Fruit fly (Drosophila melanogaster) whole organism, prepupa: Measurements from ENCODE around the gene CG4053.

Experiments used
- CG10631 ChIP-seq: fragments of 200-800 bp; sonication (Bioruptor generic); optimal IDR thresholded peaks from 2 replicates; lab custom pipeline; 2016; ENCODE audit warnings: missing biosample characterization, missing genetic modification characterization
- CG10669 ChIP-seq: fragments of 200-800 bp; sonication (Bioruptor generic); optimal IDR thresholded peaks from 3 replicates; lab custom pipeline; 2018; ENCODE audit warnings: missing biosample characterization, mild to moderate bottlenecking, missing genetic modification characterization, moderate library complexity
- CG11902 ChIP-seq: fragments of 200-800 bp; sonication (Bioruptor generic); optimal IDR thresholded peaks from 3 replicates; lab custom pipeline; 2016; ENCODE audit warnings: missing biosample characterization, missing genetic modification characterization
- Hr38 ChIP-seq: sonication (Bioruptor generic); optimal IDR thresholded peaks from 2 replicates; lab custom pipeline; 2016; ENCODE audit warnings: missing biosample characterization, missing genetic modification characterization
- Lpt ChIP-seq: fragments of 200-800 bp; sonication (Bioruptor generic); optimal IDR thresholded peaks from 3 replicates; lab custom pipeline; 2016; ENCODE audit warnings: missing biosample characterization, missing genetic modification characterization
- achi ChIP-seq: fragments of 200-800 bp; sonication (Bioruptor generic); optimal IDR thresholded peaks from 3 replicates; lab custom pipeline; 2016; ENCODE audit warnings: missing biosample characterization, missing genetic modification characterization
- dac ChIP-seq: fragments of 200-800 bp; sonication (Bioruptor generic); optimal IDR thresholded peaks from 2 replicates; lab custom pipeline; 2017; ENCODE audit warnings: missing biosample characterization, mild to moderate bottlenecking, missing genetic modification characterization
- eg ChIP-seq: fragments of 200-800 bp; sonication (Bioruptor generic); IDR thresholded peaks from 3 replicates; pipeline ENCODE4 v1.3.6; 2022; ENCODE audit warnings: missing biosample characterization, missing genetic modification characterization
- esn ChIP-seq: fragments of 200-800 bp; sonication (Bioruptor generic); optimal IDR thresholded peaks from 2 replicates; lab custom pipeline; 2016; ENCODE audit warnings: missing biosample characterization, mild to moderate bottlenecking, missing genetic modification characterization, moderate library complexity
- salr ChIP-seq, 2 experiments: fragments of 200-800 bp; sonication (Bioruptor generic); optimal IDR thresholded peaks; 3 replicates each; lab custom pipeline; 2016 to 2018; ENCODE audit warnings: missing biosample characterization in 2 of 2, missing genetic modification characterization in 2 of 2, mild to moderate bottlenecking in 1 of 2

DNA sequence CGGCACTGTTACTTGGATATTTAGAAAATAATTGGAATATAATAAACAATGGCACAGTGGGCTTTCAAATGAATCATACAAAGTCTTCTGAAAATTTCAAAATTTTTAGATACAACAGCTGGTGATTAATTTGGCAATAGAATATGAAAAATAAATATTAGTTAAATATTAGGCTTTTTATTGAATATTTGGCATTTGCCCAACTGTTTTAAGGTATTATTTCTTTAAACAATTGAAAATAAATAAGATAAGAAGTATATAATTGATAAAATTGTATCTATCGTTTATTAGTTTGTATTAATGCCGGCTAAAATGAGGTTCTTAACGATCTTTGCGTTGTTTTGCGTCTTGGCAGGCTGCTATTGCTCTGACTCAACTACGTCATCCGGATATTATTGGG lies 7.8 kb downstream of the CG4053 start, which contains the start of gene CG45079:
- TF ChIP-seq esn (GFP tag; lab: Kevin White, UChicago) (no peak), CG10669 (no peak), CG10631 (GFP tag; lab: Kevin White, UChicago) (no peak), achi (GFP tag; lab: Kevin White, UChicago) (no peak), Hr38 (GFP tag; lab: Kevin White, UChicago) (no peak), CG11902 (GFP tag; lab: Kevin White, UChicago) (no peak), salr (GFP tag; optimal IDR thresholded peaks at IDR 0.05; lab: Kevin White, UChicago) (no peak), Lpt (GFP tag; lab: Kevin White, UChicago) (no peak), dac (no peak), eg (GFP tag; lab: Robert Waterston, UW) (no peak)
